Worm (Caenorhabditis elegans): ENCODE measurements around the gene gnrr-4.
A peak's percentile ranks its signal among the peaks of the same experiment; 100 is the strongest.

ce11 chrX:5782153-5782552 lies 39.0 kb upstream of the gnrr-4 start, which contains the start of gene gakh-1:
- no peak for TF ChIP-seq fkh-4 (tag; optimal IDR thresholded peaks at IDR 0.05; ENCODE audit: borderline replicate concordance)
- TF ChIP-seq rnt-1 (tag; optimal IDR thresholded peaks at IDR 0.05) = peak; percentile 70
- TF ChIP-seq unc-62 (GFP tag; optimal IDR thresholded peaks at IDR 0.05) = no peak
- no peak for TF ChIP-seq nhr-11 (tag; optimal IDR thresholded peaks at IDR 0.05)
- no peak for TF ChIP-seq unc-130 (tag; optimal IDR thresholded peaks at IDR 0.05)
- TF ChIP-seq jun-1 (tag; optimal IDR thresholded peaks at IDR 0.05) = peak; percentile 63
- peak; percentile 63 for TF ChIP-seq nhr-19 (GFP tag; conservative IDR thresholded peaks at IDR 0.05)
- no peak for TF ChIP-seq pax-3 (tag; optimal IDR thresholded peaks at IDR 0.05)
- TF ChIP-seq mef-2 (tag; optimal IDR thresholded peaks at IDR 0.05) = no peak
- peak; percentile 93 for TF ChIP-seq nhr-85 (tag)
- peak in 1 of 2 experiments; percentile 81 for TF ChIP-seq mdl-1 (tag; optimal IDR thresholded peaks at IDR 0.05)
- TF ChIP-seq nhr-237 (tag; optimal IDR thresholded peaks at IDR 0.05) = no peak
- no peak for TF ChIP-seq ama-1 (optimal IDR thresholded peaks at IDR 0.05)
- peak; percentile 51 for TF ChIP-seq lin-39 (tag; optimal IDR thresholded peaks at IDR 0.05)

Data from whole organism, L1 larva.